Worm (Caenorhabditis elegans): Measurements from ENCODE around the gene nspg-7.1.

DNA sequence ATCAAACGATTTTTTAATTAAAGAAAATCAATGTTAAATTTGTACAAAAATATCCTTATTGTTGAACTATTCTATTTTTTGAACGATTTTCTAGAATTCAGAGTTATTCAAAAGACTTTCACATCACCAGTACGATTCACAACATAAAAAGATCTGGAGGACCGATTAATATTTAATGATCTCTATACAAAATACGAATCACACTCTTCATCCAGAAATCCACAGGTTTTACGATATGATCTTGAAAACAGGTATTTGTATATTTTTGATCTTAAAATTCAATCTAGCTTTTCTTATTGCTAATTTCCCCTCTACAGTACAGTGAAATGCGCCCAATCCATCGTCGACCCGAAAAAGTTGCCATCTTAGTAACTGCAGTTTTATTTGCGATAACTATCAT, 26.0 kb downstream of the nspg-7.1 start, which contains the start of gene F49C12.5:
- TF ChIP-seq cog-1 (tag; optimal IDR thresholded peaks at IDR 0.05) (no peak), flt-1 (GFP tag; IDR thresholded peaks at IDR 0.05) (no peak), tab-1 (GFP tag; IDR thresholded peaks at IDR 0.05) (no peak), klf-2 (GFP tag; conservative IDR thresholded peaks at IDR 0.05) (no peak), ref-1 (GFP tag; conservative IDR thresholded peaks at IDR 0.05) (no peak)
